Fruit fly (Drosophila melanogaster) whole organism, embryonic: ENCODE results near the gene RapGAP1.

Experiments used
- Asciz ChIP-seq: fragments of 200-800 bp; sonication (Bioruptor generic); optimal IDR thresholded peaks from 2 replicates; lab custom pipeline; 2017; ENCODE audit warnings: missing biosample characterization, mild to moderate bottlenecking, missing genetic modification characterization, missing genetic modification reagents
- CG12071 ChIP-seq: fragments of 200-800 bp; sonication (Bioruptor generic); optimal IDR thresholded peaks from 3 replicates; lab custom pipeline; 2018; ENCODE audit warnings: missing biosample characterization, mild to moderate bottlenecking, missing genetic modification characterization
- CG14965 ChIP-seq: fragments of 200-800 bp; sonication (Bioruptor generic); optimal IDR thresholded peaks from 2 replicates; lab custom pipeline; 2016; ENCODE audit warnings: missing biosample characterization, missing genetic modification characterization, borderline replicate concordance
- CG15011 ChIP-seq: fragments of 200-800 bp; sonication (Bioruptor generic); optimal IDR thresholded peaks from 3 replicates; lab custom pipeline; 2018; ENCODE audit warnings: missing biosample characterization, mild to moderate bottlenecking, missing genetic modification characterization
- CG1529 ChIP-seq: fragments of 200-800 bp; sonication (Bioruptor generic); optimal IDR thresholded peaks from 3 replicates; lab custom pipeline; 2018; ENCODE audit warnings: missing biosample characterization, missing genetic modification characterization
- CG17385 ChIP-seq: fragments of 200-800 bp; sonication (Bioruptor generic); optimal IDR thresholded peaks from 3 replicates; lab custom pipeline; 2018; ENCODE audit warnings: missing biosample characterization, mild to moderate bottlenecking, missing genetic modification characterization
- CG17829 ChIP-seq: fragments of 200-800 bp; optimal IDR thresholded peaks from 2 replicates; lab custom pipeline; 2019; ENCODE audit warnings: missing biosample characterization, mild to moderate bottlenecking, missing genetic modification characterization, moderate library complexity
- CG18476 ChIP-seq: fragments of 200-800 bp; sonication (Bioruptor generic); optimal IDR thresholded peaks from 2 replicates; lab custom pipeline; 2016; ENCODE audit warnings: missing biosample characterization, mild to moderate bottlenecking, missing genetic modification characterization
- CG30403 ChIP-seq: fragments of 200-800 bp; sonication (Bioruptor generic); optimal IDR thresholded peaks from 3 replicates; lab custom pipeline; 2016; ENCODE audit warnings: missing biosample characterization, missing genetic modification characterization
- CG31224 ChIP-seq: fragments of 200-800 bp; sonication (Bioruptor generic); IDR thresholded peaks from 2 replicates; pipeline ENCODE4 v1.3.6; 2022; ENCODE audit warnings: missing biosample characterization, missing genetic modification characterization
- CG33213 ChIP-seq: fragments of 200-800 bp; sonication (Bioruptor generic); optimal IDR thresholded peaks from 3 replicates; lab custom pipeline; 2016; ENCODE audit warnings: missing biosample characterization, missing genetic modification characterization
- CG33557 ChIP-seq: fragments of 200-800 bp; sonication (Bioruptor generic); optimal IDR thresholded peaks from 2 replicates; lab custom pipeline; 2019; ENCODE audit warnings: missing biosample characterization, mild to moderate bottlenecking, missing genetic modification characterization, moderate library complexity
- CG3995 ChIP-seq: fragments of 200-800 bp; sonication (Bioruptor generic); optimal IDR thresholded peaks from 3 replicates; lab custom pipeline; 2016; ENCODE audit warnings: missing biosample characterization, missing genetic modification characterization
- CG4404 ChIP-seq: fragments of 200-800 bp; sonication (Bioruptor generic); IDR thresholded peaks from 2 replicates; pipeline ENCODE4 v1.3.6; 2022; ENCODE audit warnings: missing biosample characterization, missing genetic modification characterization
- CG6765 ChIP-seq: fragments of 200-800 bp; sonication (Bioruptor generic); optimal IDR thresholded peaks from 3 replicates; lab custom pipeline; 2017; ENCODE audit warnings: missing biosample characterization, mild to moderate bottlenecking, missing genetic modification characterization
- CG7271 ChIP-seq: fragments of 200-800 bp; sonication (Bioruptor generic); optimal IDR thresholded peaks from 2 replicates; lab custom pipeline; 2018; ENCODE audit warnings: missing biosample characterization, mild to moderate bottlenecking, missing genetic modification characterization, moderate library complexity
- CG7963 ChIP-seq: fragments of 200-800 bp; sonication (Bioruptor generic); IDR thresholded peaks from 3 replicates; pipeline ENCODE4 v1.3.6; 2022; ENCODE audit warnings: missing biosample characterization, missing genetic modification characterization; ENCODE audit not compliant: partially characterized antibody
- CG8765 ChIP-seq: fragments of 200-800 bp; sonication (Bioruptor generic); IDR thresholded peaks from 2 replicates; pipeline ENCODE4 v1.3.6; 2022; ENCODE audit warnings: missing biosample characterization, missing genetic modification characterization
- Doc3 ChIP-seq: fragments of 200-800 bp; sonication (Bioruptor generic); IDR thresholded peaks from 3 replicates; pipeline ENCODE4 v1.3.6; 2022; ENCODE audit warnings: missing biosample characterization, missing genetic modification characterization; ENCODE audit not compliant: partially characterized antibody
- E2f2 ChIP-seq: fragments of 200-800 bp; sonication (Bioruptor generic); IDR thresholded peaks from 2 replicates; pipeline ENCODE4 v1.3.6; 2022; ENCODE audit warnings: missing biosample characterization, missing genetic modification characterization
- Fer3 ChIP-seq: fragments of 200-800 bp; sonication (Bioruptor generic); optimal IDR thresholded peaks from 2 replicates; lab custom pipeline; 2018; ENCODE audit warnings: missing biosample characterization, mild to moderate bottlenecking, missing genetic modification characterization, moderate library complexity
- Lpt ChIP-seq: fragments of >200 bp; optimal IDR thresholded peaks from 2 replicates; lab custom pipeline; 2018; ENCODE audit warnings: missing biosample characterization, missing genetic modification characterization
- Myb ChIP-seq: fragments of 200-800 bp; sonication (Bioruptor generic); optimal IDR thresholded peaks from 2 replicates; lab custom pipeline; 2016; ENCODE audit warnings: missing biosample characterization, missing genetic modification characterization
- NC2β ChIP-seq: fragments of 200-800 bp; sonication (Bioruptor generic); optimal IDR thresholded peaks from 2 replicates; lab custom pipeline; 2016; ENCODE audit warnings: missing biosample characterization, missing genetic modification characterization
- Nf-YB ChIP-seq: fragments of 200-800 bp; sonication (Bioruptor generic); optimal IDR thresholded peaks from 3 replicates; lab custom pipeline; 2019; ENCODE audit warnings: missing biosample characterization, mild to moderate bottlenecking, missing genetic modification characterization, moderate library complexity
- Rx ChIP-seq: fragments of 200-800 bp; sonication (Bioruptor generic); IDR thresholded peaks from 2 replicates; pipeline ENCODE4 v1.3.6; 2022; ENCODE audit warnings: missing biosample characterization, missing genetic modification characterization
- Usf ChIP-seq: fragments of 200-800 bp; sonication (Bioruptor generic); optimal IDR thresholded peaks from 2 replicates; lab custom pipeline; 2017; ENCODE audit warnings: missing genotype, missing biosample characterization, missing genetic modification characterization
- Xrp1 ChIP-seq: fragments of 200-800 bp; sonication (Bioruptor generic); IDR thresholded peaks from 2 replicates; pipeline ENCODE4 v1.3.6; 2022; ENCODE audit warnings: missing biosample characterization, missing genetic modification characterization
- al ChIP-seq: fragments of 200-800 bp; sonication (Bioruptor generic); IDR thresholded peaks from 2 replicates; pipeline ENCODE4 v1.3.6; 2022; ENCODE audit warnings: missing biosample characterization, missing genetic modification characterization
- amos ChIP-seq: fragments of 200-800 bp; sonication (Bioruptor generic); IDR thresholded peaks from 2 replicates; pipeline ENCODE4 v1.3.6; 2022; ENCODE audit warnings: missing biosample characterization, missing genetic modification characterization; ENCODE audit not compliant: partially characterized antibody
- cad ChIP-seq: fragments of >200 bp; optimal IDR thresholded peaks from 2 replicates; lab custom pipeline; 2017; ENCODE audit warnings: missing biosample characterization, missing genetic modification characterization
- disco-r ChIP-seq: fragments of 200-800 bp; sonication (Bioruptor generic); optimal IDR thresholded peaks from 2 replicates; lab custom pipeline; 2016; ENCODE audit warnings: missing biosample characterization, missing genetic modification characterization
- dmrt11E ChIP-seq: fragments of 200-800 bp; sonication (Bioruptor generic); optimal IDR thresholded peaks from 3 replicates; lab custom pipeline; 2018; ENCODE audit warnings: missing biosample characterization, mild to moderate bottlenecking, missing genetic modification characterization, moderate library complexity
- dmrt99B ChIP-seq: fragments of 200-800 bp; sonication (Bioruptor generic); optimal IDR thresholded peaks from 2 replicates; lab custom pipeline; 2018; ENCODE audit warnings: missing biosample characterization, mild to moderate bottlenecking, missing genetic modification characterization, moderate library complexity
- dpn ChIP-seq, 2 experiments: fragments of 200-800 bp; sonication (Bioruptor generic); optimal IDR thresholded peaks; 3 replicates each; lab custom pipeline; 2016; ENCODE audit warnings: missing biosample characterization in 2 of 2, missing genetic modification characterization in 2 of 2
- emc ChIP-seq: fragments of 200-800 bp; sonication (Bioruptor generic); optimal IDR thresholded peaks from 2 replicates; lab custom pipeline; 2016; ENCODE audit warnings: missing biosample characterization, missing genetic modification characterization
- eyg ChIP-seq: fragments of 200-800 bp; sonication (Bioruptor generic); optimal IDR thresholded peaks from 3 replicates; lab custom pipeline; 2016; ENCODE audit warnings: missing biosample characterization, missing genetic modification characterization
- ftz-f1 ChIP-seq: fragments of 200-800 bp; sonication (Bioruptor generic); optimal IDR thresholded peaks from 2 replicates; lab custom pipeline; 2016; ENCODE audit warnings: missing biosample characterization, missing genetic modification characterization
- gsb-n ChIP-seq: fragments of 200-800 bp; sonication (Bioruptor generic); optimal IDR thresholded peaks from 3 replicates; lab custom pipeline; 2018; ENCODE audit warnings: missing biosample characterization, mild to moderate bottlenecking, missing genetic modification characterization
- inv ChIP-seq: fragments of 200-800 bp; sonication (Bioruptor generic); IDR thresholded peaks from 2 replicates; pipeline ENCODE4 v1.3.6; 2022; ENCODE audit warnings: missing biosample characterization, missing genetic modification characterization; ENCODE audit not compliant: partially characterized antibody
- lmd ChIP-seq: fragments of 200-800 bp; sonication (Bioruptor generic); IDR thresholded peaks from 2 replicates; pipeline ENCODE4 v1.3.6; 2022; ENCODE audit warnings: missing biosample characterization, missing genetic modification characterization
- pan ChIP-seq, 4 experiments: fragments of >200 bp in 3 of 4; fragments of 200-800 bp in 1 of 4; sonication (Bioruptor generic) in 1 of 4; optimal IDR thresholded peaks in 3 of 4; IDR thresholded peaks in 1 of 4; 2 replicates each; pipeline versions ENCODE4 v1.3.6 to Lab custom; 2017 to 2022; ENCODE audit warnings: missing biosample characterization in 2 of 4, missing genetic modification characterization in 2 of 4, mixed read lengths in 1 of 4
- rib ChIP-seq: fragments of 200-800 bp; sonication (Bioruptor generic); IDR thresholded peaks from 2 replicates; pipeline ENCODE4 v1.3.6; 2022; ENCODE audit warnings: missing biosample characterization, missing genetic modification characterization
- row ChIP-seq: fragments of 200-800 bp; sonication (Bioruptor generic); IDR thresholded peaks from 3 replicates; pipeline ENCODE4 v1.3.6; 2022; ENCODE audit warnings: missing biosample characterization, missing genetic modification characterization
- seq ChIP-seq: fragments of 200-800 bp; sonication (Bioruptor generic); IDR thresholded peaks from 2 replicates; pipeline ENCODE4 v1.3.6; 2022; ENCODE audit warnings: missing biosample characterization, missing genetic modification characterization
- slou ChIP-seq: fragments of 200-800 bp; sonication (Bioruptor generic); optimal IDR thresholded peaks from 3 replicates; lab custom pipeline; 2016; ENCODE audit warnings: missing biosample characterization, missing genetic modification characterization
- slp2 ChIP-seq: fragments of 200-800 bp; sonication (Bioruptor generic); optimal IDR thresholded peaks from 2 replicates; lab custom pipeline; 2016; ENCODE audit warnings: missing biosample characterization, missing genetic modification characterization
- sna ChIP-seq: fragments of 200-800 bp; sonication (Bioruptor generic); IDR thresholded peaks from 2 replicates; pipeline ENCODE4 v1.3.6; 2022; ENCODE audit warnings: missing biosample characterization, missing genetic modification characterization; ENCODE audit not compliant: partially characterized antibody
- sob ChIP-seq: fragments of 200-800 bp; sonication (Bioruptor generic); IDR thresholded peaks from 2 replicates; pipeline ENCODE4 v1.3.6; 2022; ENCODE audit warnings: missing biosample characterization, missing genetic modification characterization
- stwl ChIP-seq: fragments of 200-800 bp; sonication (Bioruptor generic); optimal IDR thresholded peaks from 3 replicates; lab custom pipeline; 2018; ENCODE audit warnings: missing biosample characterization, mild to moderate bottlenecking, missing genetic modification characterization, moderate library complexity
- zen2 ChIP-seq: fragments of 200-800 bp; sonication (Bioruptor generic); IDR thresholded peaks from 3 replicates; pipeline ENCODE4 v1.3.6; 2022; ENCODE audit warnings: missing biosample characterization, missing genetic modification characterization; ENCODE audit not compliant: partially characterized antibody

The RapGAP1 gene

DNA sequence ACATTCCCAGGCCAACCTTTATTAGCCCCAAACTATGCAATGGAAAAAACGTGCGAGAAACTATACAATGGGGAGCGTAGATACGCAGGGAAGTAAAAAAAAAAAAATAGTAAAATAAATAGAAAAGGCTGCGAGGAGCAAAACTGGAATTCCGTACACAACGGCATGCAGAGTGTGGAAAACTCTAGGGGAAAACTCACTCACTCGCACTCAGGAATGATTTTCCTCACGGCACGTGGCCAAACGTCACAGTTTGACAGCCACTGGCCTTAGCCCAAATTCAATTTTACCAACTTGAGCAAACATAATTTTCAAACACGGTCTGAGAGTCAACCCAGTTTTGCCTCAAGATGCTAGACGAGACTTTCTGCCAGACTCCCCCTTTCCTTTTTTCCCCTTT lies 44.8 kb downstream of the RapGAP1 start (continued):
- 0 out of 2 replicates have a peak, but pooled peaks have one; percentile 8 for TF ChIP-seq inv (GFP tag; lab: Robert Waterston, UW)
- no peak for TF ChIP-seq dpn (GFP tag; optimal IDR thresholded peaks at IDR 0.05; lab: Kevin White, UChicago)
- no peak for TF ChIP-seq amos
- TF ChIP-seq al (GFP tag; lab: Robert Waterston, UW) = no peak
- no peak for TF ChIP-seq Lpt
- no peak for TF ChIP-seq Xrp1
- no peak for TF ChIP-seq seq (GFP tag; lab: Robert Waterston, UW)
- no peak for TF ChIP-seq emc (GFP tag; lab: Kevin White, UChicago)
- TF ChIP-seq CG8765 (GFP tag; lab: Robert Waterston, UW) = no peak
- TF ChIP-seq row = peak; percentile 54
- no peak for TF ChIP-seq CG12071 (GFP tag; lab: Kevin White, UChicago)
- no peak for TF ChIP-seq slp2
- no peak for TF ChIP-seq CG17385 (GFP tag; lab: Kevin White, UChicago)
- no peak for TF ChIP-seq CG33213 (GFP tag; lab: Kevin White, UChicago)
- no peak for TF ChIP-seq Fer3 (tag; lab: Kevin White, UChicago)
- TF ChIP-seq Asciz = no peak
- peak; percentile 10; the same call in 1 of the 2 replicates for TF ChIP-seq E2f2
- peak; percentile 75 for TF ChIP-seq cad (GFP tag; lab: Kevin White, UChicago)
- no peak for TF ChIP-seq dmrt11E (tag; lab: Kevin White, UChicago)
- no peak for TF ChIP-seq Usf
- no peak for TF ChIP-seq lmd (GFP tag; lab: Robert Waterston, UW)
- TF ChIP-seq CG1529 (GFP tag; lab: Kevin White, UChicago) = no peak
- TF ChIP-seq Nf-YB = no peak
- no peak for TF ChIP-seq dmrt99B (tag; lab: Kevin White, UChicago)
- TF ChIP-seq Doc3 (GFP tag; lab: Robert Waterston, UW) = no peak
- TF ChIP-seq CG33557 (GFP tag; lab: Kevin White, UChicago) = no peak
- 0 out of 2 replicates have a peak, but pooled peaks have one; percentile 19 for TF ChIP-seq rib
- no peak for TF ChIP-seq disco-r (GFP tag; lab: Kevin White, UChicago)
- TF ChIP-seq CG15011 (GFP tag; lab: Kevin White, UChicago) = no peak
- TF ChIP-seq pan (optimal IDR thresholded peaks at IDR 0.05; lab: Kevin White, UChicago) = no peak
- TF ChIP-seq pan (GFP tag; optimal IDR thresholded peaks at IDR 0.05 in 1 of 2, IDR thresholded peaks at IDR 0.05 in 1 of 2) = no peak
- TF ChIP-seq CG17829 (tag; lab: Kevin White, UChicago) = no peak
- TF ChIP-seq CG4404 (GFP tag; lab: Robert Waterston, UW) = peak; percentile 21; the same call in 1 of the 2 replicates
- no peak for TF ChIP-seq Myb
- TF ChIP-seq sob (GFP tag; lab: Robert Waterston, UW) = no peak
- TF ChIP-seq CG18476 (GFP tag; lab: Kevin White, UChicago) = no peak
- TF ChIP-seq CG30403 (GFP tag; lab: Kevin White, UChicago) = no peak
- no peak for TF ChIP-seq zen2
- TF ChIP-seq CG6765 = no peak
- TF ChIP-seq CG3995 (GFP tag; lab: Kevin White, UChicago) = no peak
- TF ChIP-seq ftz-f1 (GFP tag; lab: Kevin White, UChicago) = no peak
- TF ChIP-seq slou (GFP tag; lab: Kevin White, UChicago) = no peak
- no peak for TF ChIP-seq Rx (GFP tag; lab: Robert Waterston, UW)
- TF ChIP-seq gsb-n (tag; lab: Kevin White, UChicago) = no peak
- TF ChIP-seq sna (GFP tag; lab: Robert Waterston, UW) = no peak
- peak; percentile 3 for TF ChIP-seq stwl (tag; lab: Kevin White, UChicago)
- no peak for TF ChIP-seq CG14965
- no peak for TF ChIP-seq eyg
- no peak for TF ChIP-seq CG31224 (GFP tag; lab: Robert Waterston, UW)
- TF ChIP-seq NC2β (GFP tag; lab: Kevin White, UChicago) = no peak
- no peak for TF ChIP-seq CG7963 (GFP tag; lab: Robert Waterston, UW)
- no peak for TF ChIP-seq CG7271
